Worm (Caenorhabditis elegans) whole organism, L1 larva: ENCODE results near the gene gpr-1.

Experiments
- aly-2 ChIP-seq: fragments of 150-350 bp; optimal IDR thresholded peaks from 2 replicates; lab custom pipeline; 2014; ENCODE audit warnings: missing biosample characterization, missing genetic modification characterization
- ces-1 ChIP-seq: fragments of 150-350 bp; optimal IDR thresholded peaks from 2 replicates; lab custom pipeline; 2014; ENCODE audit warnings: missing biosample characterization, missing genetic modification reagents, missing genetic modification characterization
- egl-27 ChIP-seq, 2 experiments: fragments of 150-350 bp in 1 of 2; sonication (generic microtip); optimal IDR thresholded peaks; 3 replicates each; lab custom pipeline; 2017 to 2018; ENCODE audit warnings: missing biosample characterization in 2 of 2, missing genetic modification characterization in 2 of 2, missing genetic modification reagents in 2 of 2
- lin-13 ChIP-seq: fragments of 150-350 bp; optimal IDR thresholded peaks from 2 replicates; lab custom pipeline; 2014; ENCODE audit warnings: missing biosample characterization, missing genetic modification reagents, missing genetic modification characterization
- nhr-237 ChIP-seq: fragments of 150-350 bp; optimal IDR thresholded peaks from 2 replicates; lab custom pipeline; 2014; ENCODE audit warnings: missing biosample characterization, missing genetic modification characterization
- nhr-28 ChIP-seq: fragments of 150-350 bp; optimal IDR thresholded peaks from 2 replicates; lab custom pipeline; 2014; ENCODE audit warnings: missing biosample characterization, missing genetic modification characterization

DNA sequence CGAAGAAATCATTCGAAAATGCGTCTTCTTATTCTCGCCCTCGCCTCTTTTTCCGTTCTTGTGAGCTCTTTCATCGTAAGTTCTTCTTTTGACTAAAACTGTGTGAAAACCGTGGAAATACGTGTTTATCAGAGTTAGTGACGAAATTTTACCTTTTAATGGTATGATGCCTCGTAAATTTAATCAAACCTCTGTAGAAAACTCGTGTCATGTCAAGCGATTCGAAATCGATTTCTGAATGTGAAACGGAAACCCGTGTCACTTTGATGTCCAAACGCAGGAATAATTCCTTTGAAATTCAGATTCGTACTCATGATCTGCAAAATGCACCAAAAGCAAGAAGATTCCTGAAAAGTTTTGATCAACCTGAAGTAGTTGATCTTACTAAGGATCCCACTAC is 19.9 kb downstream of the gpr-1 start, which contains the start of gene F22B7.3:
- TF ChIP-seq lin-13 (GFP tag; lab: Kevin White, UChicago), result no peak
- no peak for TF ChIP-seq aly-2
- no peak for TF ChIP-seq ces-1 (GFP tag; lab: Kevin White, UChicago)
- TF ChIP-seq nhr-237 (tag; lab: Kevin White, UChicago), result no peak
- TF ChIP-seq nhr-28 (tag; lab: Kevin White, UChicago), result no peak
- no peak for TF ChIP-seq egl-27 (tag; optimal IDR thresholded peaks at IDR 0.05; lab: Kevin White, UChicago)
